Fruit fly (Drosophila melanogaster) whole organism: ENCODE results near the gene spartin.

Experiments
- CG8478 ChIP-seq: fragments of >200 bp; optimal IDR thresholded peaks from 2 replicates; lab custom pipeline; 2018; ENCODE audit warnings: inconsistent platforms
- Dll ChIP-seq: fragments of >200 bp; optimal IDR thresholded peaks from 2 replicates; lab custom pipeline; 2017
- EcR ChIP-seq, 2 experiments: fragments of >200 bp; optimal IDR thresholded peaks; 2 replicates each; lab custom pipeline; 2017; ENCODE audit warnings: missing biosample characterization in 2 of 2, missing genetic modification characterization in 2 of 2, missing genetic modification reagents in 2 of 2
- pan ChIP-seq: fragments of >200 bp; optimal IDR thresholded peaks from 2 replicates; lab custom pipeline; 2017
- psq ChIP-seq: fragments of >200 bp; optimal IDR thresholded peaks from 2 replicates; lab custom pipeline; 2017
- usp ChIP-seq: fragments of >200 bp; optimal IDR thresholded peaks from 2 replicates; lab custom pipeline; 2017; ENCODE audit warnings: missing biosample characterization, missing genetic modification characterization, mixed read lengths

- TF ChIP-seq EcR (GFP tag; optimal IDR thresholded peaks at IDR 0.05; lab: Kevin White, UChicago) (no peak), CG8478 (lab: Kevin White, UChicago) (no peak), psq (no peak), Dll (lab: Kevin White, UChicago) (no peak), usp (GFP tag; lab: Kevin White, UChicago) (no peak), pan (lab: Kevin White, UChicago) (no peak)
Measured at dm6 chr3R:4616130-4616529, 38.5 kb upstream of the spartin start.
